Worm (Caenorhabditis elegans): Measurements from ENCODE around the gene lpin-1.

lpin-1 gene

ce11 chrV:13654394-13654792 is 464 bp upstream of the lpin-1 start:
- no peak for TF ChIP-seq mdl-1 (tag; optimal IDR thresholded peaks at IDR 0.05)
- TF ChIP-seq nhr-76 (tag; optimal IDR thresholded peaks at IDR 0.05), result no peak
- TF ChIP-seq mml-1 (tag; optimal IDR thresholded peaks at IDR 0.05), result no peak
- TF ChIP-seq unc-39 (tag; optimal IDR thresholded peaks at IDR 0.05), result no peak
- TF ChIP-seq elt-1 (tag; optimal IDR thresholded peaks at IDR 0.05), result no peak
- TF ChIP-seq ama-1 (optimal IDR thresholded peaks at IDR 0.05), result peak; percentile 70
- TF ChIP-seq fos-1 (tag; optimal IDR thresholded peaks at IDR 0.05), result no peak
- no peak for TF ChIP-seq lsy-12 (tag; optimal IDR thresholded peaks at IDR 0.05)
- TF ChIP-seq ztf-4 (tag; optimal IDR thresholded peaks at IDR 0.05), result no peak
- TF ChIP-seq nhr-77 (tag; optimal IDR thresholded peaks at IDR 0.05), result no peak
- no peak for TF ChIP-seq nhr-25 (tag; optimal IDR thresholded peaks at IDR 0.05)
- TF ChIP-seq egl-27 (tag; optimal IDR thresholded peaks at IDR 0.05), result no peak
- TF ChIP-seq fkh-2 (tag; optimal IDR thresholded peaks at IDR 0.05), result no peak
- no peak for TF ChIP-seq nhr-28 (tag; optimal IDR thresholded peaks at IDR 0.05)
- no peak for TF ChIP-seq elt-2 (tag; optimal IDR thresholded peaks at IDR 0.05)
- no peak for TF ChIP-seq nfya-1 (tag; optimal IDR thresholded peaks at IDR 0.05; ENCODE audit: insufficient read depth)
- TF ChIP-seq daf-12 (tag; optimal IDR thresholded peaks at IDR 0.05), result no peak
- no peak for TF ChIP-seq ceh-16 (tag; optimal IDR thresholded peaks at IDR 0.05)
- TF ChIP-seq aly-2 (tag; optimal IDR thresholded peaks at IDR 0.05), result no peak
- TF ChIP-seq egl-5 (tag; optimal IDR thresholded peaks at IDR 0.05), result no peak
- TF ChIP-seq fkh-10 (GFP tag; optimal IDR thresholded peaks at IDR 0.05), result no peak
- no peak for TF ChIP-seq jun-1 (tag; optimal IDR thresholded peaks at IDR 0.05)
- TF ChIP-seq ceh-9 (tag; optimal IDR thresholded peaks at IDR 0.05), result no peak
- peak; percentile 34 for TF ChIP-seq nhr-43 (tag; optimal IDR thresholded peaks at IDR 0.05; ENCODE audit: poor library complexity, severe bottlenecking)
- peak; percentile 1 for TF ChIP-seq pha-4 (tag; optimal IDR thresholded peaks at IDR 0.05)

ce11 chrV:13652322-13652721 is 1.6 kb downstream of the lpin-1 start:
- TF ChIP-seq unc-62 (GFP tag; optimal IDR thresholded peaks at IDR 0.05) (no peak), nhr-237 (tag; optimal IDR thresholded peaks at IDR 0.05) (no peak), nhr-77 (tag; optimal IDR thresholded peaks at IDR 0.05) (no peak), elt-1 (tag; optimal IDR thresholded peaks at IDR 0.05) (no peak), nhr-43 (tag; optimal IDR thresholded peaks at IDR 0.05; ENCODE audit: poor library complexity, severe bottlenecking) (peak; percentile 55), elt-2 (tag; optimal IDR thresholded peaks at IDR 0.05) (peak; percentile 4), lin-39 (tag; optimal IDR thresholded peaks at IDR 0.05) (no peak)

- no peak for TF ChIP-seq skn-1 (tag; optimal IDR thresholded peaks at IDR 0.05)
- no peak for TF ChIP-seq ZK546.5 (tag; optimal IDR thresholded peaks at IDR 0.05)
- TF ChIP-seq ama-1 (optimal IDR thresholded peaks at IDR 0.05), result no peak
- no peak for TF ChIP-seq mdl-1 (tag; optimal IDR thresholded peaks at IDR 0.05)
- no peak for TF ChIP-seq snpc-4 (tag; optimal IDR thresholded peaks at IDR 0.05)
- TF ChIP-seq elt-1 (tag; optimal IDR thresholded peaks at IDR 0.05), result no peak
- TF ChIP-seq nhr-67 (tag; optimal IDR thresholded peaks at IDR 0.05), result no peak
- TF ChIP-seq ceh-9 (tag; optimal IDR thresholded peaks at IDR 0.05), result no peak
- TF ChIP-seq ceh-82 (tag; optimal IDR thresholded peaks at IDR 0.05), result no peak
Observed at ce11 chrV:13650800-13651199, 3.1 kb downstream of the lpin-1 start.

- TF ChIP-seq unc-62 (GFP tag; optimal IDR thresholded peaks at IDR 0.05) (no peak), ceh-28 (tag; optimal IDR thresholded peaks at IDR 0.05) (no peak), ZK546.5 (tag; optimal IDR thresholded peaks at IDR 0.05) (no peak), elt-2 (tag; optimal IDR thresholded peaks at IDR 0.05) (peak; percentile 40), fkh-2 (tag; optimal IDR thresholded peaks at IDR 0.05) (no peak), ama-1 (optimal IDR thresholded peaks at IDR 0.05) (peak; percentile 33), tbx-2 (tag; optimal IDR thresholded peaks at IDR 0.05) (peak; percentile 7), skn-1 (tag; optimal IDR thresholded peaks at IDR 0.05) (no peak), ceh-82 (tag; optimal IDR thresholded peaks at IDR 0.05) (no peak), pha-4 (tag; optimal IDR thresholded peaks at IDR 0.05) (no peak), aly-2 (tag; optimal IDR thresholded peaks at IDR 0.05) (peak; percentile 18), fkh-10 (GFP tag; optimal IDR thresholded peaks at IDR 0.05) (no peak), sea-2 (GFP tag; optimal IDR thresholded peaks at IDR 0.05) (no peak), nhr-23 (tag; optimal IDR thresholded peaks at IDR 0.05) (peak; percentile 35), nhr-43 (tag; optimal IDR thresholded peaks at IDR 0.05; ENCODE audit: poor library complexity, severe bottlenecking) (peak; percentile 94), nhr-12 (tag; optimal IDR thresholded peaks at IDR 0.05) (no peak), nhr-76 (tag; optimal IDR thresholded peaks at IDR 0.05) (no peak), egl-27 (tag; optimal IDR thresholded peaks at IDR 0.05) (no peak), nhr-237 (tag; optimal IDR thresholded peaks at IDR 0.05) (no peak), eor-1 (tag; optimal IDR thresholded peaks at IDR 0.05) (no peak), nfya-1 (tag; optimal IDR thresholded peaks at IDR 0.05; ENCODE audit: insufficient read depth) (no peak), ztf-4 (tag; optimal IDR thresholded peaks at IDR 0.05) (no peak), lsy-12 (tag; optimal IDR thresholded peaks at IDR 0.05) (peak; percentile 73)
Observed at ce11 chrV:13649730-13650349, 4.1 kb downstream of the lpin-1 start, which contains the start of gene H37A05.4. Gene H37A05.4, minus strand, starts transcription at chrV:13649780.

All from whole organism, L3 larva.